Fruit fly (Drosophila melanogaster) whole organism, embryonic: ENCODE measurements around the gene CG15336.

Experiments used
- CG12071 ChIP-seq: fragments of 200-800 bp; sonication (Bioruptor generic); optimal IDR thresholded peaks from 3 replicates; lab custom pipeline; 2018; ENCODE audit warnings: missing biosample characterization, mild to moderate bottlenecking, missing genetic modification characterization
- CG14050 ChIP-seq: fragments of 200-800 bp; sonication (Bioruptor generic); IDR thresholded peaks from 3 replicates; pipeline ENCODE4 v1.3.6; 2022; ENCODE audit warnings: missing biosample characterization, missing genetic modification characterization
- CG4328 ChIP-seq: fragments of 200-800 bp; sonication (Bioruptor generic); optimal IDR thresholded peaks from 3 replicates; lab custom pipeline; 2017; ENCODE audit warnings: missing biosample characterization, missing genetic modification reagents, missing genetic modification characterization
- Deaf1 ChIP-seq: fragments of 200-800 bp; optimal IDR thresholded peaks from 3 replicates; lab custom pipeline; 2019; ENCODE audit warnings: missing biosample characterization, mild to moderate bottlenecking, missing genetic modification characterization, moderate library complexity
- Dfd ChIP-seq, 2 experiments: fragments of >200 bp; optimal IDR thresholded peaks; 2 replicates each; lab custom pipeline; 2017; ENCODE audit warnings: missing biosample characterization in 2 of 2, missing genetic modification characterization in 2 of 2
- NFAT ChIP-seq: fragments of 200-800 bp; sonication (Bioruptor generic); IDR thresholded peaks from 2 replicates; pipeline ENCODE4 v1.3.6; 2022; ENCODE audit warnings: missing biosample characterization, missing genetic modification characterization
- bigmax ChIP-seq: fragments of 200-800 bp; sonication (Bioruptor generic); optimal IDR thresholded peaks from 2 replicates; lab custom pipeline; 2018; ENCODE audit warnings: missing biosample characterization, mild to moderate bottlenecking, missing genetic modification characterization
- run ChIP-seq: fragments of 200-800 bp; sonication (Bioruptor generic); optimal IDR thresholded peaks from 3 replicates; lab custom pipeline; 2018; ENCODE audit warnings: missing biosample characterization, mild to moderate bottlenecking, missing genetic modification characterization
- ttk ChIP-seq: fragments of 200-800 bp; sonication (Bioruptor generic); IDR thresholded peaks from 2 replicates; pipeline ENCODE4 v2.1.2; 2022; ENCODE audit warnings: missing biosample characterization, missing genetic modification characterization

- no peak; the same call in 1 of the 2 replicates for TF ChIP-seq ttk (GFP tag; lab: Robert Waterston, UW)
- TF ChIP-seq Dfd (GFP tag; optimal IDR thresholded peaks at IDR 0.05; lab: Kevin White, UChicago), result no peak
- TF ChIP-seq CG12071, result no peak
- no peak for TF ChIP-seq CG4328 (GFP tag; lab: Kevin White, UChicago)
- no peak for TF ChIP-seq Deaf1
- no peak for TF ChIP-seq CG14050
- no peak for TF ChIP-seq bigmax (GFP tag; lab: Kevin White, UChicago)
- TF ChIP-seq NFAT, result no peak
- TF ChIP-seq run (tag; lab: Kevin White, UChicago), result no peak
Measured at dm6 chrX:8152718-8153117, 5.0 kb downstream of the CG15336 start, which contains the start of gene CG18262.
